Worm (Caenorhabditis elegans): ENCODE data around the gene num-1.

- TF ChIP-seq lin-38 (GFP tag; IDR thresholded peaks at IDR 0.05) = peak; percentile 63
- TF ChIP-seq dpl-1 (GFP tag; optimal IDR thresholded peaks at IDR 0.05) = no peak
- TF ChIP-seq pqm-1 (tag; optimal IDR thresholded peaks at IDR 0.05) = no peak
- TF ChIP-seq pha-4 (GFP tag; IDR thresholded peaks at IDR 0.05) = no peak
- TF ChIP-seq pha-4 (tag; optimal IDR thresholded peaks at IDR 0.05) = no peak
- TF ChIP-seq ama-1 (optimal IDR thresholded peaks at IDR 0.05) = no peak
- no peak for TF ChIP-seq ceh-82 (tag; optimal IDR thresholded peaks at IDR 0.05)
- TF ChIP-seq nhr-76 (tag; optimal IDR thresholded peaks at IDR 0.05) = no peak
- peak; percentile 23 for TF ChIP-seq hlh-30 (tag; optimal IDR thresholded peaks at IDR 0.05; ENCODE audit: insufficient read depth)
- no peak for TF ChIP-seq mdl-1 (tag; optimal IDR thresholded peaks at IDR 0.05)
- TF ChIP-seq madf-5 (GFP tag; IDR thresholded peaks at IDR 0.05) = no peak
- TF ChIP-seq snpc-4 (tag; optimal IDR thresholded peaks at IDR 0.05) = no peak
- TF ChIP-seq dmd-9 (GFP tag; IDR thresholded peaks at IDR 0.05) = no peak
Observed at ce11 chrV:20837765-20838164, 8.2 kb downstream of the num-1 start, which contains the start of gene mrps-12.
